Fruit fly (Drosophila melanogaster) whole organism, embryonic: ENCODE data around the gene CG2931.
A peak's percentile ranks its signal among the peaks of the same experiment; 100 is the strongest.

Source experiments
- Abd-B ChIP-seq: fragments of 200-800 bp; sonication (Bioruptor generic); optimal IDR thresholded peaks from 2 replicates; lab custom pipeline; 2018; ENCODE audit warnings: missing biosample characterization, mild to moderate bottlenecking, missing genetic modification characterization, moderate library complexity
- B-H1 ChIP-seq: fragments of 200-800 bp; sonication (Bioruptor generic); IDR thresholded peaks from 3 replicates; pipeline ENCODE4 v1.3.6; 2022; ENCODE audit warnings: missing biosample characterization, missing genetic modification characterization
- CG10209 ChIP-seq: fragments of 200-800 bp; sonication (Bioruptor generic); optimal IDR thresholded peaks from 3 replicates; lab custom pipeline; 2017; ENCODE audit warnings: missing biosample characterization, mild to moderate bottlenecking, missing genetic modification characterization, missing genetic modification reagents
- CG10366 ChIP-seq: fragments of 200-800 bp; sonication (Bioruptor generic); IDR thresholded peaks from 2 replicates; pipeline ENCODE4 v1.3.6; 2022; ENCODE audit warnings: missing biosample characterization, missing genetic modification characterization
- CG10979 ChIP-seq: fragments of 200-800 bp; sonication (Bioruptor generic); optimal IDR thresholded peaks from 2 replicates; lab custom pipeline; 2018; ENCODE audit warnings: missing biosample characterization, mild to moderate bottlenecking, missing genetic modification characterization, moderate library complexity
- CG13296 ChIP-seq: fragments of 200-800 bp; sonication (Bioruptor generic); optimal IDR thresholded peaks from 3 replicates; lab custom pipeline; 2018; ENCODE audit warnings: missing biosample characterization, mild to moderate bottlenecking, missing genetic modification characterization
- CG15601 ChIP-seq: fragments of 200-800 bp; sonication (Bioruptor generic); optimal IDR thresholded peaks from 3 replicates; lab custom pipeline; 2019; ENCODE audit warnings: missing biosample characterization, mild to moderate bottlenecking, missing genetic modification characterization, moderate library complexity
- CG17568 ChIP-seq: fragments of 200-800 bp; sonication (Bioruptor generic); optimal IDR thresholded peaks from 2 replicates; lab custom pipeline; 2018; ENCODE audit warnings: missing biosample characterization, mild to moderate bottlenecking, missing genetic modification characterization, moderate library complexity
- CG30020 ChIP-seq: fragments of 200-800 bp; optimal IDR thresholded peaks from 2 replicates; lab custom pipeline; 2019; ENCODE audit warnings: missing biosample characterization, mild to moderate bottlenecking, missing genetic modification characterization, moderate library complexity
- CG31365 ChIP-seq: fragments of 200-800 bp; sonication (Bioruptor generic); optimal IDR thresholded peaks from 2 replicates; lab custom pipeline; 2018; ENCODE audit warnings: missing biosample characterization, mild to moderate bottlenecking, missing genetic modification characterization
- CG33557 ChIP-seq: fragments of 200-800 bp; sonication (Bioruptor generic); optimal IDR thresholded peaks from 2 replicates; lab custom pipeline; 2019; ENCODE audit warnings: missing biosample characterization, mild to moderate bottlenecking, missing genetic modification characterization, moderate library complexity
- CG42726 ChIP-seq: fragments of 200-800 bp; sonication (Bioruptor generic); IDR thresholded peaks from 2 replicates; pipeline ENCODE4 v1.3.6; 2022; ENCODE audit warnings: missing biosample characterization, missing genetic modification characterization; ENCODE audit not compliant: partially characterized antibody
- CG4820 ChIP-seq: fragments of 200-800 bp; sonication (Bioruptor generic); optimal IDR thresholded peaks from 3 replicates; lab custom pipeline; 2016; ENCODE audit warnings: missing biosample characterization, missing genetic modification characterization
- CG6683 ChIP-seq: fragments of 200-800 bp; sonication (Bioruptor generic); optimal IDR thresholded peaks from 2 replicates; lab custom pipeline; 2017; ENCODE audit warnings: missing biosample characterization, mild to moderate bottlenecking, missing genetic modification characterization, missing genetic modification reagents
- CG7271 ChIP-seq: fragments of 200-800 bp; sonication (Bioruptor generic); optimal IDR thresholded peaks from 2 replicates; lab custom pipeline; 2018; ENCODE audit warnings: missing biosample characterization, mild to moderate bottlenecking, missing genetic modification characterization, moderate library complexity
- CG7745 ChIP-seq: fragments of 200-800 bp; sonication (Bioruptor generic); optimal IDR thresholded peaks from 2 replicates; lab custom pipeline; 2018; ENCODE audit warnings: missing biosample characterization, mild to moderate bottlenecking, missing genetic modification characterization, moderate library complexity
- CG8765 ChIP-seq: fragments of 200-800 bp; sonication (Bioruptor generic); IDR thresholded peaks from 2 replicates; pipeline ENCODE4 v1.3.6; 2022; ENCODE audit warnings: missing biosample characterization, missing genetic modification characterization
- CG8924 ChIP-seq: fragments of 200-800 bp; optimal IDR thresholded peaks from 3 replicates; lab custom pipeline; 2019; ENCODE audit warnings: missing biosample characterization, mild to moderate bottlenecking, missing genetic modification characterization, moderate library complexity
- Dfd ChIP-seq, 2 experiments: fragments of >200 bp; optimal IDR thresholded peaks; 2 replicates each; lab custom pipeline; 2017; ENCODE audit warnings: missing biosample characterization in 2 of 2, missing genetic modification characterization in 2 of 2
- E2f2 ChIP-seq: fragments of 200-800 bp; sonication (Bioruptor generic); IDR thresholded peaks from 2 replicates; pipeline ENCODE4 v1.3.6; 2022; ENCODE audit warnings: missing biosample characterization, missing genetic modification characterization
- HLH3B ChIP-seq: fragments of 200-800 bp; sonication (Bioruptor generic); IDR thresholded peaks from 2 replicates; pipeline ENCODE4 v1.3.6; 2022; ENCODE audit warnings: missing biosample characterization, missing genetic modification characterization
- Hand ChIP-seq: fragments of 200-800 bp; sonication (Bioruptor generic); optimal IDR thresholded peaks from 2 replicates; lab custom pipeline; 2017; ENCODE audit warnings: mild to moderate bottlenecking, missing biosample characterization, missing genetic modification reagents, missing genetic modification characterization
- Mes4 ChIP-seq: fragments of 200-800 bp; sonication (Bioruptor generic); optimal IDR thresholded peaks from 2 replicates; lab custom pipeline; 2016; ENCODE audit warnings: missing biosample characterization, missing genetic modification characterization
- Mrtf ChIP-seq: fragments of 200-800 bp; sonication (Bioruptor generic); IDR thresholded peaks from 3 replicates; pipeline ENCODE4 v1.3.6; 2022; ENCODE audit warnings: missing biosample characterization, missing genetic modification characterization
- NC2α ChIP-seq: fragments of 200-800 bp; sonication (Bioruptor generic); optimal IDR thresholded peaks from 2 replicates; lab custom pipeline; 2016; ENCODE audit warnings: missing biosample characterization, missing genetic modification characterization
- Oli ChIP-seq: fragments of 200-800 bp; sonication (Bioruptor generic); optimal IDR thresholded peaks from 2 replicates; lab custom pipeline; 2018; ENCODE audit warnings: missing biosample characterization, mild to moderate bottlenecking, missing genetic modification characterization, moderate library complexity
- Six4 ChIP-seq: fragments of 200-800 bp; sonication (Bioruptor generic); optimal IDR thresholded peaks from 2 replicates; lab custom pipeline; 2016; ENCODE audit warnings: missing biosample characterization, missing genetic modification characterization
- Ssrp ChIP-seq: fragments of 200-800 bp; sonication (Bioruptor generic); optimal IDR thresholded peaks from 2 replicates; lab custom pipeline; 2018; ENCODE audit warnings: missing biosample characterization, mild to moderate bottlenecking, missing genetic modification characterization, moderate library complexity
- Trl ChIP-seq, 3 experiments: fragments of >200 bp in 2 of 3; fragments of 200-800 bp in 1 of 3; sonication (Bioruptor generic) in 1 of 3; optimal IDR thresholded peaks; 2 replicates in 1 of 3; 3 replicates in 2 of 3; lab custom pipeline; 2016 to 2017; ENCODE audit warnings: missing biosample characterization in 1 of 3, missing genetic modification characterization in 1 of 3
- cas ChIP-seq: fragments of 200-800 bp; sonication (Bioruptor generic); IDR thresholded peaks from 2 replicates; pipeline ENCODE4 v1.3.6; 2022; ENCODE audit warnings: missing biosample characterization, missing genetic modification characterization
- dan ChIP-seq: fragments of 200-800 bp; sonication (Bioruptor generic); IDR thresholded peaks from 2 replicates; pipeline ENCODE4 v1.3.6; 2022; ENCODE audit warnings: missing biosample characterization, missing genetic modification characterization
- eve ChIP-seq, 2 experiments: fragments of >200 bp; optimal IDR thresholded peaks; 2 replicates each; lab custom pipeline; 2017; ENCODE audit warnings: missing biosample characterization in 2 of 2, missing genetic modification characterization in 2 of 2
- fd102C ChIP-seq: fragments of 200-800 bp; sonication (Bioruptor generic); optimal IDR thresholded peaks from 2 replicates; lab custom pipeline; 2018; ENCODE audit warnings: missing biosample characterization, mild to moderate bottlenecking, missing genetic modification characterization, moderate library complexity
- ftz-f1 ChIP-seq: fragments of 200-800 bp; sonication (Bioruptor generic); optimal IDR thresholded peaks from 2 replicates; lab custom pipeline; 2016; ENCODE audit warnings: missing biosample characterization, missing genetic modification characterization
- hth ChIP-seq: fragments of >200 bp; optimal IDR thresholded peaks from 2 replicates; lab custom pipeline; 2017; ENCODE audit warnings: inconsistent platforms
- ken ChIP-seq: fragments of 200-800 bp; sonication (Bioruptor generic); IDR thresholded peaks from 3 replicates; pipeline ENCODE4 v1.3.6; 2022; ENCODE audit warnings: missing biosample characterization, missing genetic modification characterization
- lab ChIP-seq: fragments of 200-800 bp; sonication (Bioruptor generic); optimal IDR thresholded peaks from 3 replicates; lab custom pipeline; 2017; ENCODE audit warnings: missing biosample characterization, missing genetic modification characterization, mild to moderate bottlenecking, moderate library complexity, missing genetic modification reagents
- lov ChIP-seq, 2 experiments: fragments of 200-800 bp in 1 of 2; fragments of >200 bp in 1 of 2; sonication (Bioruptor generic) in 1 of 2; IDR thresholded peaks in 1 of 2; optimal IDR thresholded peaks in 1 of 2; 2 replicates in 1 of 2; 3 replicates in 1 of 2; pipeline versions ENCODE4 v1.3.6 to Lab custom; 2017 to 2022; ENCODE audit warnings: missing biosample characterization in 1 of 2, missing genetic modification characterization in 1 of 2
- maf-S ChIP-seq: fragments of 200-800 bp; sonication (Bioruptor generic); optimal IDR thresholded peaks from 2 replicates; lab custom pipeline; 2016; ENCODE audit warnings: missing biosample characterization, missing genetic modification characterization
- odd ChIP-seq: fragments of 200-800 bp; sonication (Bioruptor generic); optimal IDR thresholded peaks from 2 replicates; lab custom pipeline; 2017; ENCODE audit warnings: missing biosample characterization, mild to moderate bottlenecking, missing genetic modification characterization
- pum ChIP-seq: fragments of 200-800 bp; sonication (Bioruptor generic); optimal IDR thresholded peaks from 2 replicates; lab custom pipeline; 2016; ENCODE audit warnings: missing biosample characterization, missing genetic modification characterization
- ranshi ChIP-seq: fragments of 200-800 bp; sonication (Bioruptor generic); IDR thresholded peaks from 2 replicates; pipeline ENCODE4 v1.3.6; 2022; ENCODE audit warnings: missing biosample characterization, missing genetic modification characterization
- repo ChIP-seq: fragments of 200-800 bp; sonication (Bioruptor generic); optimal IDR thresholded peaks from 2 replicates; lab custom pipeline; 2016; ENCODE audit warnings: missing biosample characterization, missing genetic modification characterization
- shn ChIP-seq: fragments of 200-800 bp; sonication (Bioruptor generic); optimal IDR thresholded peaks from 3 replicates; lab custom pipeline; 2016; ENCODE audit warnings: missing biosample characterization, missing genetic modification characterization
- sim ChIP-seq: fragments of 200-800 bp; sonication (Bioruptor generic); IDR thresholded peaks from 2 replicates; pipeline ENCODE4 v1.3.6; 2022; ENCODE audit warnings: missing biosample characterization, missing genetic modification characterization
- sima ChIP-seq: fragments of 200-800 bp; sonication (Bioruptor generic); optimal IDR thresholded peaks from 2 replicates; lab custom pipeline; 2016; ENCODE audit warnings: missing biosample characterization, missing genetic modification characterization
- so ChIP-seq: fragments of 200-800 bp; sonication (Bioruptor generic); IDR thresholded peaks from 3 replicates; pipeline ENCODE4 v1.3.6; 2022; ENCODE audit warnings: missing biosample characterization, missing genetic modification characterization
- stwl ChIP-seq: fragments of 200-800 bp; sonication (Bioruptor generic); optimal IDR thresholded peaks from 3 replicates; lab custom pipeline; 2018; ENCODE audit warnings: missing biosample characterization, mild to moderate bottlenecking, missing genetic modification characterization, moderate library complexity
- trh ChIP-seq: fragments of 200-800 bp; sonication (Bioruptor generic); optimal IDR thresholded peaks from 2 replicates; lab custom pipeline; 2016; ENCODE audit warnings: missing biosample characterization, missing genetic modification characterization
- unc-4 ChIP-seq: fragments of 200-800 bp; sonication (Bioruptor generic); IDR thresholded peaks from 2 replicates; pipeline ENCODE4 v1.3.6; 2022; ENCODE audit warnings: missing biosample characterization, missing genetic modification characterization; ENCODE audit not compliant: partially characterized antibody

The CG2931 gene

DNA sequence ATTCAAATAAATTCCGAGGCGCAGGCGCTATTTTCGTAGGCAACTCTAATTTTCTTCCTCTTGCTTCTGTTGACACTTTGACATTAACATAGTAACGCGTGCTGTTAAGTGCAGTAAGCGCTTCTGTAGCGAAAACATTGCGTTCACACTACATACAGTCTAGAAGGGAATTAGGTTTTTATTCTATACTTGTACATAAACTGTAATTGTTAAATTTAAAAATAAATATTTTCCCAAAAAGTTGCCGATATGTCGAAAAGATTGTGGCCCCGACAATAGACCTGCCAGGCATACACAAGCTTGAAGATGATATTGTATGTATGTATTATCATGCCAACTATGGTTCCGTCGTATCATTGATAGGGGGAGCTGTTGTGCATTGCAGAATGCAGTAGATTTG, 38.1 kb upstream of the CG2931 start, which contains the start of gene asl (continued):
- TF ChIP-seq trh (GFP tag; lab: Kevin White, UChicago) (no peak), ranshi (GFP tag; lab: Robert Waterston, UW) (0 out of 2 replicates have a peak, but pooled peaks have one; percentile 15), Oli (tag; lab: Kevin White, UChicago) (peak; percentile 60), NC2α (GFP tag; lab: Kevin White, UChicago) (no peak), CG10209 (GFP tag; lab: Kevin White, UChicago) (peak; percentile 44), CG42726 (GFP tag; lab: Robert Waterston, UW) (no peak), ken (GFP tag; lab: Robert Waterston, UW) (peak; percentile 65; the same call in 1 of the 3 replicates), CG13296 (GFP tag; lab: Kevin White, UChicago) (peak; percentile 52), pum (GFP tag; lab: Kevin White, UChicago) (peak; percentile 33), CG6683 (GFP tag; lab: Kevin White, UChicago) (peak; percentile 19), dan (no peak), CG4820 (GFP tag; lab: Kevin White, UChicago) (peak; percentile 27), sim (GFP tag; lab: Robert Waterston, UW) (no peak), CG7745 (tag; lab: Kevin White, UChicago) (no peak), so (GFP tag; lab: Robert Waterston, UW) (no peak), Mrtf (GFP tag; lab: Robert Waterston, UW) (0 out of 3 replicates have a peak, but pooled peaks have one; percentile 29), B-H1 (GFP tag; lab: Robert Waterston, UW) (no peak), CG33557 (peak; percentile 42), CG10979 (tag; lab: Kevin White, UChicago) (peak; percentile 58), shn (GFP tag; lab: Kevin White, UChicago) (peak; percentile 25), odd (GFP tag; lab: Kevin White, UChicago) (no peak), Dfd (GFP tag; optimal IDR thresholded peaks at IDR 0.05; lab: Kevin White, UChicago) (peak in 1 of 2 experiments; percentile 78), Six4 (GFP tag; lab: Kevin White, UChicago) (no peak), eve (GFP tag; optimal IDR thresholded peaks at IDR 0.05; lab: Kevin White, UChicago) (no peak), unc-4 (no peak), CG17568 (GFP tag; lab: Kevin White, UChicago) (no peak), Abd-B (GFP tag; lab: Kevin White, UChicago) (peak; percentile 68), HLH3B (GFP tag; lab: Robert Waterston, UW) (no peak), CG8765 (GFP tag; lab: Robert Waterston, UW) (peak; percentile 63), CG30020 (tag; lab: Kevin White, UChicago) (peak; percentile 94), E2f2 (GFP tag; lab: Robert Waterston, UW) (peak; percentile 84), stwl (tag; lab: Kevin White, UChicago) (peak; percentile 72), Trl (optimal IDR thresholded peaks at IDR 0.05; lab: Kevin White, UChicago) (no peak), Trl (GFP tag; optimal IDR thresholded peaks at IDR 0.05; lab: Kevin White, UChicago) (peak; percentile 31), CG8924 (tag; lab: Kevin White, UChicago) (peak; percentile 76), CG31365 (no peak), ftz-f1 (GFP tag; lab: Kevin White, UChicago) (no peak), maf-S (no peak), lov (optimal IDR thresholded peaks at IDR 0.05; lab: Kevin White, UChicago) (no peak), lov (GFP tag; IDR thresholded peaks at IDR 0.05; lab: Robert Waterston, UW) (0 out of 3 replicates have a peak, but pooled peaks have one; percentile 50), Ssrp (tag; lab: Kevin White, UChicago) (peak; percentile 57), Mes4 (GFP tag; lab: Kevin White, UChicago) (peak; percentile 34), CG7271 (tag; lab: Kevin White, UChicago) (no peak), fd102C (peak; percentile 35), lab (GFP tag; lab: Kevin White, UChicago) (no peak), sima (GFP tag; lab: Kevin White, UChicago) (no peak), Hand (no peak), CG10366 (GFP tag; lab: Robert Waterston, UW) (peak; percentile 61), CG15601 (tag; lab: Kevin White, UChicago) (peak; percentile 70), repo (GFP tag; lab: Kevin White, UChicago) (peak; percentile 20), cas (GFP tag; lab: Robert Waterston, UW) (no peak), hth (lab: Kevin White, UChicago) (no peak)
